Fruit fly (Drosophila melanogaster) whole organism, embryonic: Measurements from ENCODE around the gene CG17777.

Source experiments
- Aef1 ChIP-seq: fragments of 200-800 bp; sonication (Bioruptor generic); IDR thresholded peaks from 3 replicates; pipeline ENCODE4 v1.3.6; 2022; ENCODE audit warnings: missing biosample characterization, missing genetic modification characterization
- Atf6 ChIP-seq: fragments of 200-800 bp; sonication (Bioruptor generic); IDR thresholded peaks from 2 replicates; pipeline ENCODE4 v1.3.6; 2022; ENCODE audit warnings: missing biosample characterization, missing genetic modification characterization
- Bteb2 ChIP-seq: fragments of 200-800 bp; sonication (Bioruptor generic); optimal IDR thresholded peaks from 2 replicates; lab custom pipeline; 2016; ENCODE audit warnings: missing biosample characterization, missing genetic modification characterization
- C15 ChIP-seq: fragments of 200-800 bp; sonication (Bioruptor generic); IDR thresholded peaks from 3 replicates; pipeline ENCODE4 v1.3.6; 2022; ENCODE audit warnings: missing biosample characterization, missing genetic modification characterization
- CG10321 ChIP-seq: fragments of 200-800 bp; sonication (Bioruptor generic); IDR thresholded peaks from 2 replicates; pipeline ENCODE4 v1.3.6; 2022; ENCODE audit warnings: missing biosample characterization, missing genetic modification characterization
- CG1233 ChIP-seq: fragments of 200-800 bp; sonication (Bioruptor generic); optimal IDR thresholded peaks from 4 replicates; lab custom pipeline; 2018; ENCODE audit warnings: missing biosample characterization, mild to moderate bottlenecking, missing genetic modification characterization
- CG12659 ChIP-seq: fragments of 200-800 bp; sonication (Bioruptor generic); optimal IDR thresholded peaks from 3 replicates; lab custom pipeline; 2017; ENCODE audit warnings: mild to moderate bottlenecking, missing biosample characterization, missing genetic modification reagents, missing genetic modification characterization
- CG13624 ChIP-seq: fragments of 200-800 bp; sonication (Bioruptor generic); optimal IDR thresholded peaks from 2 replicates; lab custom pipeline; 2016; ENCODE audit warnings: missing biosample characterization, missing genetic modification characterization
- CG14441 ChIP-seq: fragments of 200-800 bp; sonication (Bioruptor generic); IDR thresholded peaks from 2 replicates; pipeline ENCODE4 v1.3.6; 2022; ENCODE audit warnings: missing biosample characterization, missing genetic modification characterization
- CG1529 ChIP-seq: fragments of 200-800 bp; sonication (Bioruptor generic); optimal IDR thresholded peaks from 3 replicates; lab custom pipeline; 2018; ENCODE audit warnings: missing biosample characterization, missing genetic modification characterization
- CG16815 ChIP-seq: fragments of 200-800 bp; sonication (Bioruptor generic); optimal IDR thresholded peaks from 3 replicates; lab custom pipeline; 2017; ENCODE audit warnings: missing biosample characterization, mild to moderate bottlenecking, missing genetic modification characterization
- CG30431 ChIP-seq: fragments of 200-800 bp; sonication (Bioruptor generic); optimal IDR thresholded peaks from 2 replicates; lab custom pipeline; 2017; ENCODE audit warnings: missing biosample characterization, missing genetic modification characterization
- CG32767 ChIP-seq: fragments of 200-800 bp; sonication (Bioruptor generic); IDR thresholded peaks from 2 replicates; pipeline ENCODE4 v1.3.6; 2022; ENCODE audit warnings: missing biosample characterization, missing genetic modification characterization
- CG34376 ChIP-seq: fragments of 200-800 bp; sonication (Bioruptor generic); optimal IDR thresholded peaks from 2 replicates; lab custom pipeline; 2018; ENCODE audit warnings: missing biosample characterization, mild to moderate bottlenecking, missing genetic modification characterization
- CG4424 ChIP-seq: fragments of 200-800 bp; sonication (Bioruptor generic); optimal IDR thresholded peaks from 3 replicates; lab custom pipeline; 2016; ENCODE audit warnings: missing biosample characterization, missing genetic modification characterization
- CG4820 ChIP-seq: fragments of 200-800 bp; sonication (Bioruptor generic); optimal IDR thresholded peaks from 3 replicates; lab custom pipeline; 2016; ENCODE audit warnings: missing biosample characterization, missing genetic modification characterization
- CG6765 ChIP-seq: fragments of 200-800 bp; sonication (Bioruptor generic); optimal IDR thresholded peaks from 3 replicates; lab custom pipeline; 2017; ENCODE audit warnings: missing biosample characterization, mild to moderate bottlenecking, missing genetic modification characterization
- CG6854 ChIP-seq: fragments of 200-800 bp; sonication (Bioruptor generic); optimal IDR thresholded peaks from 3 replicates; lab custom pipeline; 2017; ENCODE audit warnings: missing biosample characterization, mild to moderate bottlenecking, missing genetic modification characterization
- Camta ChIP-seq: fragments of 200-800 bp; sonication (Bioruptor generic); optimal IDR thresholded peaks from 2 replicates; lab custom pipeline; 2016; ENCODE audit warnings: missing biosample characterization, missing genetic modification characterization
- CkIIα-i1 ChIP-seq: fragments of 200-800 bp; sonication (Bioruptor generic); IDR thresholded peaks from 2 replicates; pipeline ENCODE4 v1.3.6; 2022; ENCODE audit warnings: missing biosample characterization, missing genetic modification characterization
- D ChIP-seq, 2 experiments: fragments of 200-800 bp in 1 of 2; fragments of >200 bp in 1 of 2; sonication (Bioruptor generic) in 1 of 2; optimal IDR thresholded peaks; 2 replicates in 1 of 2; 3 replicates in 1 of 2; lab custom pipeline; 2017; ENCODE audit warnings: mild to moderate bottlenecking in 1 of 2, missing biosample characterization in 1 of 2, missing genetic modification characterization in 1 of 2, missing genetic modification reagents in 1 of 2
- Dad ChIP-seq: fragments of 200-800 bp; sonication (Bioruptor generic); optimal IDR thresholded peaks from 3 replicates; lab custom pipeline; 2016; ENCODE audit warnings: missing biosample characterization, missing genetic modification characterization
- Dfd ChIP-seq, 2 experiments: fragments of >200 bp; optimal IDR thresholded peaks; 2 replicates each; lab custom pipeline; 2017; ENCODE audit warnings: missing biosample characterization in 2 of 2, missing genetic modification characterization in 2 of 2
- Dp ChIP-seq: fragments of 200-800 bp; sonication (Bioruptor generic); optimal IDR thresholded peaks from 2 replicates; lab custom pipeline; 2018; ENCODE audit warnings: missing biosample characterization, mild to moderate bottlenecking, missing genetic modification characterization, moderate library complexity
- E2f2 ChIP-seq: fragments of 200-800 bp; sonication (Bioruptor generic); IDR thresholded peaks from 2 replicates; pipeline ENCODE4 v1.3.6; 2022; ENCODE audit warnings: missing biosample characterization, missing genetic modification characterization
- Elba2 ChIP-seq: fragments of 200-800 bp; sonication (Bioruptor generic); optimal IDR thresholded peaks from 3 replicates; lab custom pipeline; 2016; ENCODE audit warnings: missing biosample characterization, missing genetic modification characterization
- HLH3B ChIP-seq: fragments of 200-800 bp; sonication (Bioruptor generic); IDR thresholded peaks from 2 replicates; pipeline ENCODE4 v1.3.6; 2022; ENCODE audit warnings: missing biosample characterization, missing genetic modification characterization
- Hr78 ChIP-seq, 2 experiments: fragments of 200-800 bp in 1 of 2; fragments of >200 bp in 1 of 2; sonication (Bioruptor generic) in 1 of 2; optimal IDR thresholded peaks; 2 replicates each; lab custom pipeline; 2017 to 2019; ENCODE audit warnings: missing biosample characterization in 2 of 2, missing genetic modification characterization in 2 of 2, mild to moderate bottlenecking in 1 of 2, moderate library complexity in 1 of 2
- Nf-YC ChIP-seq: fragments of 200-800 bp; optimal IDR thresholded peaks from 3 replicates; lab custom pipeline; 2019; ENCODE audit warnings: missing biosample characterization, mild to moderate bottlenecking, missing genetic modification characterization, moderate library complexity
- Vsx1 ChIP-seq: fragments of 200-800 bp; sonication (Bioruptor generic); optimal IDR thresholded peaks from 2 replicates; lab custom pipeline; 2017; ENCODE audit warnings: missing biosample characterization, mild to moderate bottlenecking, missing genetic modification characterization, missing genetic modification reagents
- amos ChIP-seq: fragments of 200-800 bp; sonication (Bioruptor generic); IDR thresholded peaks from 2 replicates; pipeline ENCODE4 v1.3.6; 2022; ENCODE audit warnings: missing biosample characterization, missing genetic modification characterization; ENCODE audit not compliant: partially characterized antibody
- bab2 ChIP-seq: fragments of 200-800 bp; sonication (Bioruptor generic); optimal IDR thresholded peaks from 2 replicates; lab custom pipeline; 2016; ENCODE audit warnings: missing biosample characterization, missing genetic modification characterization
- cas ChIP-seq: fragments of 200-800 bp; sonication (Bioruptor generic); IDR thresholded peaks from 2 replicates; pipeline ENCODE4 v1.3.6; 2022; ENCODE audit warnings: missing biosample characterization, missing genetic modification characterization
- chn ChIP-seq: fragments of 200-800 bp; sonication (Bioruptor generic); optimal IDR thresholded peaks from 2 replicates; lab custom pipeline; 2016; ENCODE audit warnings: missing biosample characterization, missing genetic modification characterization
- crol ChIP-seq: fragments of 200-800 bp; sonication (Bioruptor generic); IDR thresholded peaks from 2 replicates; pipeline ENCODE4 v1.3.6; 2022; ENCODE audit warnings: missing biosample characterization, missing genetic modification characterization
- da ChIP-seq: fragments of 200-800 bp; sonication (Bioruptor generic); optimal IDR thresholded peaks from 2 replicates; lab custom pipeline; 2016; ENCODE audit warnings: missing biosample characterization, missing genetic modification characterization
- dati ChIP-seq: fragments of 200-800 bp; sonication (Bioruptor generic); IDR thresholded peaks from 2 replicates; pipeline ENCODE4 v1.3.6; 2022; ENCODE audit warnings: missing biosample characterization, missing genetic modification characterization
- dimm ChIP-seq: fragments of 200-800 bp; sonication (Bioruptor generic); IDR thresholded peaks from 2 replicates; pipeline ENCODE4 v1.3.6; 2022; ENCODE audit warnings: missing biosample characterization, missing genetic modification characterization
- dmrt11E ChIP-seq: fragments of 200-800 bp; sonication (Bioruptor generic); optimal IDR thresholded peaks from 3 replicates; lab custom pipeline; 2018; ENCODE audit warnings: missing biosample characterization, mild to moderate bottlenecking, missing genetic modification characterization, moderate library complexity
- exex ChIP-seq: fragments of 200-800 bp; sonication (Bioruptor generic); optimal IDR thresholded peaks from 4 replicates; lab custom pipeline; 2018; ENCODE audit warnings: missing biosample characterization, mild to moderate bottlenecking, missing genetic modification characterization, moderate library complexity
- fd96Cb ChIP-seq: fragments of 200-800 bp; sonication (Bioruptor generic); optimal IDR thresholded peaks from 2 replicates; lab custom pipeline; 2018; ENCODE audit warnings: missing biosample characterization, mild to moderate bottlenecking, missing genetic modification characterization, moderate library complexity
- hkb ChIP-seq, 2 experiments: fragments of 200-800 bp in 1 of 2; fragments of >200 bp in 1 of 2; sonication (Bioruptor generic) in 1 of 2; IDR thresholded peaks in 1 of 2; optimal IDR thresholded peaks in 1 of 2; 2 replicates each; pipeline versions ENCODE4 v1.3.6 to Lab custom; 2017 to 2022; ENCODE audit warnings: missing biosample characterization in 1 of 2, missing genetic modification characterization in 1 of 2
- nau ChIP-seq: fragments of 200-800 bp; sonication (Bioruptor generic); optimal IDR thresholded peaks from 3 replicates; lab custom pipeline; 2017; ENCODE audit warnings: missing biosample characterization, mild to moderate bottlenecking, missing genetic modification characterization, missing genetic modification reagents
- nmo ChIP-seq: fragments of 200-800 bp; sonication (Bioruptor generic); optimal IDR thresholded peaks from 2 replicates; lab custom pipeline; 2018; ENCODE audit warnings: missing biosample characterization, mild to moderate bottlenecking, missing genetic modification characterization, moderate library complexity
- nom ChIP-seq: fragments of 200-800 bp; sonication (Bioruptor generic); optimal IDR thresholded peaks from 2 replicates; lab custom pipeline; 2017; ENCODE audit warnings: missing biosample characterization, missing genetic modification characterization, mild to moderate bottlenecking, moderate library complexity, missing genetic modification reagents
- odd ChIP-seq: fragments of 200-800 bp; sonication (Bioruptor generic); optimal IDR thresholded peaks from 2 replicates; lab custom pipeline; 2017; ENCODE audit warnings: missing biosample characterization, mild to moderate bottlenecking, missing genetic modification characterization
- sc ChIP-seq, 3 experiments: fragments of >200 bp in 2 of 3; fragments of 200-800 bp in 1 of 3; sonication (Bioruptor generic) in 1 of 3; optimal IDR thresholded peaks; 2 replicates in 2 of 3; 3 replicates in 1 of 3; lab custom pipeline; 2017; ENCODE audit warnings: mild to moderate bottlenecking in 1 of 3, missing biosample characterization in 1 of 3, missing genetic modification characterization in 1 of 3, missing genetic modification reagents in 1 of 3
- sens ChIP-seq: fragments of 200-800 bp; sonication (Bioruptor generic); peaks from one replicate; lab custom pipeline; 2016; ENCODE audit warnings: missing biosample characterization, missing genetic modification characterization
- slou ChIP-seq: fragments of 200-800 bp; sonication (Bioruptor generic); optimal IDR thresholded peaks from 3 replicates; lab custom pipeline; 2016; ENCODE audit warnings: missing biosample characterization, missing genetic modification characterization
- stc ChIP-seq: fragments of 200-800 bp; sonication (Bioruptor generic); IDR thresholded peaks from 2 replicates; pipeline ENCODE4 v1.3.6; 2022; ENCODE audit warnings: missing biosample characterization, missing genetic modification characterization
- tap ChIP-seq: fragments of 200-800 bp; optimal IDR thresholded peaks from 3 replicates; lab custom pipeline; 2019; ENCODE audit warnings: missing biosample characterization, mild to moderate bottlenecking, missing genetic modification characterization, moderate library complexity

CG17777 gene

DNA sequence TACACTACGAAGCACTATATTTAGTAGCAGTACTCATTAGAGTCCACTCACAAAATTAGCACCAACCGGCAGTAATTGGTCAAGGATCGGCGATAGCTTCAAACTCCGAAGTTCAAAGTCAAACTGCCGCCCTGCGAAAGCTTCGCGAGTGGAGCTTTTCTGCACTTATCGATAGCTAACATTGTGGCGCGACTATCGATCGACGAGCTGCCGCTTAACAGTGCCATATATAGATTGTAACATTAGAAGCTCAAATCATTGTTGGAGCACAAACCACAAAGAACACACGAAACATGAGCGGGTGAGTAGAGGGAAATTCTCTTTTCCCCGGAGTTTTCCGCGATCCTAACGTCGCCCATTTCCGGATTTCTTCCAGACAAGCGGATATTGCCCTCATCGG lies 41.5 kb upstream of the CG17777 start, which contains the start of gene Pgd (continued):
- no peak for TF ChIP-seq cas
- TF ChIP-seq dmrt11E (tag; lab: Kevin White, UChicago) = no peak
- no peak for TF ChIP-seq tap (tag; lab: Kevin White, UChicago)
- no peak for TF ChIP-seq sens (GFP tag; lab: Kevin White, UChicago)
- peak in 1 of 2 experiments; percentile 23 for TF ChIP-seq Hr78 (GFP tag; optimal IDR thresholded peaks at IDR 0.05; lab: Kevin White, UChicago)
- TF ChIP-seq Camta (GFP tag; lab: Kevin White, UChicago) = no peak
- TF ChIP-seq CG34376 = peak; percentile 39
- TF ChIP-seq slou (GFP tag; lab: Kevin White, UChicago) = no peak
- peak; percentile 14 for TF ChIP-seq CG6854 (GFP tag; lab: Kevin White, UChicago)
- TF ChIP-seq nmo (GFP tag; lab: Kevin White, UChicago) = no peak
- TF ChIP-seq CG14441 (GFP tag; lab: Robert Waterston, UW) = no peak
- TF ChIP-seq da (GFP tag; lab: Kevin White, UChicago) = no peak
- no peak for TF ChIP-seq dati (GFP tag; lab: Robert Waterston, UW)
- peak; percentile 58 for TF ChIP-seq nom (GFP tag; lab: Kevin White, UChicago)
- no peak for TF ChIP-seq bab2
- TF ChIP-seq Atf6 (GFP tag; lab: Robert Waterston, UW) = no peak
- TF ChIP-seq dimm (GFP tag; lab: Robert Waterston, UW) = no peak
- TF ChIP-seq Dad (GFP tag; lab: Kevin White, UChicago) = no peak
- no peak for TF ChIP-seq CG32767
- TF ChIP-seq CG4424 (GFP tag; lab: Kevin White, UChicago) = no peak
- TF ChIP-seq CG10321 (GFP tag; lab: Robert Waterston, UW) = no peak
- TF ChIP-seq HLH3B (GFP tag; lab: Robert Waterston, UW) = no peak
- no peak for TF ChIP-seq CG30431
- no peak for TF ChIP-seq hkb (optimal IDR thresholded peaks at IDR 0.05; lab: Kevin White, UChicago)
- TF ChIP-seq hkb (GFP tag; IDR thresholded peaks at IDR 0.05; lab: Robert Waterston, UW) = no peak
- no peak for TF ChIP-seq D (optimal IDR thresholded peaks at IDR 0.05; lab: Kevin White, UChicago)
- TF ChIP-seq D (GFP tag; optimal IDR thresholded peaks at IDR 0.05; lab: Kevin White, UChicago) = no peak
- no peak for TF ChIP-seq sc (optimal IDR thresholded peaks at IDR 0.05; lab: Kevin White, UChicago)
- no peak for TF ChIP-seq sc (GFP tag; optimal IDR thresholded peaks at IDR 0.05; lab: Kevin White, UChicago)
- no peak for TF ChIP-seq CG12659
- TF ChIP-seq CkIIα-i1 = no peak
- no peak for TF ChIP-seq fd96Cb (tag; lab: Kevin White, UChicago)
- no peak for TF ChIP-seq Bteb2
- TF ChIP-seq CG16815 (GFP tag; lab: Kevin White, UChicago) = no peak
- TF ChIP-seq Dp = peak; percentile 75
- TF ChIP-seq stc (GFP tag; lab: Robert Waterston, UW) = no peak
- TF ChIP-seq CG1233 (GFP tag; lab: Kevin White, UChicago) = no peak
- no peak for TF ChIP-seq nau (GFP tag; lab: Kevin White, UChicago)
- TF ChIP-seq Vsx1 (GFP tag; lab: Kevin White, UChicago) = no peak
- TF ChIP-seq CG6765 = no peak
- no peak for TF ChIP-seq CG4820 (GFP tag; lab: Kevin White, UChicago)
- no peak for TF ChIP-seq Elba2 (GFP tag; lab: Kevin White, UChicago)
- no peak for TF ChIP-seq C15
- no peak for TF ChIP-seq odd (GFP tag; lab: Kevin White, UChicago)
- no peak for TF ChIP-seq exex (tag; lab: Kevin White, UChicago)
- TF ChIP-seq crol (GFP tag; lab: Robert Waterston, UW) = no peak
- no peak for TF ChIP-seq Dfd (GFP tag; optimal IDR thresholded peaks at IDR 0.05; lab: Kevin White, UChicago)
- TF ChIP-seq amos (GFP tag; lab: Robert Waterston, UW) = peak; percentile 69; the same call in 1 of the 2 replicates
- TF ChIP-seq CG1529 (GFP tag; lab: Kevin White, UChicago) = no peak
- peak; percentile 12 for TF ChIP-seq Nf-YC
- peak; percentile 82 for TF ChIP-seq E2f2 (GFP tag; lab: Robert Waterston, UW)
- no peak for TF ChIP-seq CG13624 (GFP tag; lab: Kevin White, UChicago)
- no peak for TF ChIP-seq chn
- no peak for TF ChIP-seq Aef1
